In the genomic region with DNA sequence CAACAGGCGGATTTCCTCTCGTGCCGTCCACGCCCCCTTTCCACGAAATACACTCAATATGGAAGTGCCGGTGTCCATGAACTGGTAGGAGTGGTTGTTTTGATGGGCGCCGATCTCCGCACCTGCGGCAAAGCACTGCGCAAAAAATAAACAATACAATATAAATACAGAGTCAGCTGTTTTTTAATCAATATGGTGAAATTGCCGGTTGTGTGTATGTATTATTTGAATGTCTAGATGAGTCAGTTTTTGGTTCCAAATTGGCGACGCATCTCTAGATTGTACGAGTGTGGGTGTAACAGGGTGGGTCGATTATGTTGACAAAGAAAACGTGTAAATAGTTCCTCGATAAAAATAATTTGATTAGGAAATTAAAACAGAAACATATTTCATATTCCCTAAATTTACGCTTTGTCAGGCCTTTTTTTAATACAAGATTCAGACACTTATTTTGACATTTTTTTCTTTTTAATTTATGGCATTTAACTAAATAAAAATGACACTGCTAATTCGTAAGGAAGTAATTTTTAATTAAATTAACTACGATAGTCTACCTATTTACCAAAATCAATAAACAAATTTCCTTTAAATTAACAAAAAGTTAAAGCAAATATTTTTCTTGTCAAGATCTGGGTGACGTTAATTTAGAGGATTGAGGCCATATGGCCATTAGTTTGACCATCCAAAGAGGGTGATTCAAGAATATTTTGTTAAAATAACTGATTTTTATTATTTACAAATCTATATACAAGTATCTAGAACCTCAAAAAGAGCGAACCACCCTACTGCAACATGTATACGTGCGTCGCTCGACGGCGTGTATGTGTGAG, we compare ENCODE assay signal across 1 fruit fly cellular context.
TF ChIP-seq lines count a peak whose summit lies in the region.

No protein-coding gene starts in this region.

TF ChIP-seq in whole organism, embryonic, 481 proteins besides CTCF, POLR2A, EP300 and RAD21 (continued from another document and continues in another):
- TF ChIP-seq amos (GFP tag; IDR thresholded peaks at IDR 0.05; lab: Robert Waterston, UW; ENCODE audit: partially characterized antibody) (no peak), Dip3 (GFP tag; optimal IDR thresholded peaks at IDR 0.05; lab: Kevin White, UChicago) (peak; percentile 68), CG13624 (GFP tag; optimal IDR thresholded peaks at IDR 0.05; lab: Kevin White, UChicago) (peak; percentile 83), Rfx (GFP tag; IDR thresholded peaks at IDR 0.05; lab: Robert Waterston, UW) (peak; percentile 79), Camta (GFP tag; optimal IDR thresholded peaks at IDR 0.05; lab: Kevin White, UChicago) (peak; percentile 81), bsh (GFP tag; optimal IDR thresholded peaks at IDR 0.05; lab: Kevin White, UChicago) (peak; percentile 86 to 88), Hmx (GFP tag; optimal IDR thresholded peaks at IDR 0.05; lab: Kevin White, UChicago) (peak; percentile 79), gsb-n (tag; optimal IDR thresholded peaks at IDR 0.05; lab: Kevin White, UChicago) (peak; percentile 76), ash1 (GFP tag; optimal IDR thresholded peaks at IDR 0.05; lab: Kevin White, UChicago) (no peak), Max (GFP tag; optimal IDR thresholded peaks at IDR 0.05; lab: Kevin White, UChicago) (peak; percentile 90), sug (tag; optimal IDR thresholded peaks at IDR 0.05; lab: Kevin White, UChicago) (peak; percentile 92), vnd (GFP tag; IDR thresholded peaks at IDR 0.05; lab: Robert Waterston, UW; ENCODE audit: partially characterized antibody) (no peak), CG12942 (GFP tag; optimal IDR thresholded peaks at IDR 0.05; lab: Kevin White, UChicago) (peak; percentile 65), zfh2 (GFP tag; optimal IDR thresholded peaks at IDR 0.05; lab: Kevin White, UChicago) (peak; percentile 68), CG31441 (GFP tag; IDR thresholded peaks at IDR 0.05; lab: Robert Waterston, UW) (peak; percentile 93), Elba2 (GFP tag; optimal IDR thresholded peaks at IDR 0.05; lab: Kevin White, UChicago) (no peak), unc-4 (GFP tag; IDR thresholded peaks at IDR 0.05; lab: Robert Waterston, UW; ENCODE audit: partially characterized antibody) (no peak), Mrtf (GFP tag; IDR thresholded peaks at IDR 0.05; lab: Robert Waterston, UW) (peak; percentile 51; the same call in 1 of the 3 replicates), CG2129 (GFP tag; IDR thresholded peaks at IDR 0.05; lab: Robert Waterston, UW; ENCODE audit: partially characterized antibody) (no peak), CG2120 (GFP tag; optimal IDR thresholded peaks at IDR 0.05; lab: Kevin White, UChicago) (peak; percentile 91), Gug (GFP tag; IDR thresholded peaks at IDR 0.05; lab: Robert Waterston, UW) (peak; percentile 18; the same call in 2 of the 4 replicates), CG3407 (GFP tag; optimal IDR thresholded peaks at IDR 0.05; lab: Kevin White, UChicago) (peak; percentile 80), CG15073 (GFP tag; optimal IDR thresholded peaks at IDR 0.05; lab: Kevin White, UChicago) (peak; percentile 54), CG11085 (GFP tag; IDR thresholded peaks at IDR 0.05; lab: Robert Waterston, UW) (peak; percentile 30), NK7.1 (GFP tag; optimal IDR thresholded peaks at IDR 0.05; lab: Kevin White, UChicago) (peak; percentile 64), mld (GFP tag; IDR thresholded peaks at IDR 0.05; lab: Robert Waterston, UW; ENCODE audit: partially characterized antibody) (no peak), lola (GFP tag; optimal IDR thresholded peaks at IDR 0.05; lab: Kevin White, UChicago) (peak in 1 of 3 experiments; percentile 95), CG10959 (GFP tag; IDR thresholded peaks at IDR 0.05; lab: Robert Waterston, UW) (peak; percentile 41; the same call in 1 of the 2 replicates), az2 (GFP tag; optimal IDR thresholded peaks at IDR 0.05; lab: Kevin White, UChicago) (peak; percentile 91), cad (GFP tag; optimal IDR thresholded peaks at IDR 0.05; lab: Kevin White, UChicago) (no peak), jigr1 (GFP tag; IDR thresholded peaks at IDR 0.05; lab: Robert Waterston, UW) (no peak), Myb (GFP tag; optimal IDR thresholded peaks at IDR 0.05; lab: Kevin White, UChicago) (peak; percentile 47), CG6854 (GFP tag; optimal IDR thresholded peaks at IDR 0.05; lab: Kevin White, UChicago) (peak; percentile 92), CG3995 (GFP tag; optimal IDR thresholded peaks at IDR 0.05; lab: Kevin White, UChicago) (peak; percentile 61), CG18476 (GFP tag; optimal IDR thresholded peaks at IDR 0.05; lab: Kevin White, UChicago) (peak; percentile 88), CG9215 (GFP tag; IDR thresholded peaks at IDR 0.05; lab: Robert Waterston, UW) (peak; percentile 72), CG12744 (GFP tag; optimal IDR thresholded peaks at IDR 0.05; lab: Kevin White, UChicago) (peak; percentile 82), tx (GFP tag; optimal IDR thresholded peaks at IDR 0.05; lab: Kevin White, UChicago) (peak; percentile 71), Nf-YB (GFP tag; optimal IDR thresholded peaks at IDR 0.05; lab: Kevin White, UChicago) (peak; percentile 83), Neu2 (GFP tag; optimal IDR thresholded peaks at IDR 0.05; lab: Kevin White, UChicago; ENCODE audit: borderline replicate concordance) (peak; percentile 46), CG4328 (GFP tag; optimal IDR thresholded peaks at IDR 0.05; lab: Kevin White, UChicago) (peak; percentile 93), NC2β (GFP tag; optimal IDR thresholded peaks at IDR 0.05; lab: Kevin White, UChicago) (peak; percentile 32), CG17328 (GFP tag; IDR thresholded peaks at IDR 0.05; lab: Robert Waterston, UW) (peak; percentile 73), CG15011 (GFP tag; optimal IDR thresholded peaks at IDR 0.05; lab: Kevin White, UChicago) (peak; percentile 91), disco-r (GFP tag; optimal IDR thresholded peaks at IDR 0.05; lab: Kevin White, UChicago) (peak; percentile 81), CG10462 (GFP tag; optimal IDR thresholded peaks at IDR 0.05; lab: Kevin White, UChicago) (peak; percentile 78), CG18262 (tag; optimal IDR thresholded peaks at IDR 0.05; lab: Kevin White, UChicago) (peak; percentile 97), CG11093 (GFP tag; IDR thresholded peaks at IDR 0.05; lab: Robert Waterston, UW) (peak; percentile 68; the same call in 2 of the 3 replicates), fd3F (GFP tag; optimal IDR thresholded peaks at IDR 0.05; lab: Kevin White, UChicago) (peak; percentile 83), CG12104 (GFP tag; optimal IDR thresholded peaks at IDR 0.05; lab: Kevin White, UChicago) (peak; percentile 96), fu2 (GFP tag; optimal IDR thresholded peaks at IDR 0.05; lab: Kevin White, UChicago) (peak; percentile 72), klu (GFP tag; IDR thresholded peaks at IDR 0.05; lab: Robert Waterston, UW) (peak; percentile 57), CG3281 (GFP tag; optimal IDR thresholded peaks at IDR 0.05; lab: Kevin White, UChicago) (peak; percentile 96), Deaf1 (tag; optimal IDR thresholded peaks at IDR 0.05; lab: Kevin White, UChicago) (peak; percentile 73), CG7987 (GFP tag; optimal IDR thresholded peaks at IDR 0.05; lab: Kevin White, UChicago) (peak; percentile 34), zen2 (GFP tag; IDR thresholded peaks at IDR 0.05; lab: Robert Waterston, UW; ENCODE audit: partially characterized antibody) (no peak), YL-1 (GFP tag; optimal IDR thresholded peaks at IDR 0.05; lab: Kevin White, UChicago) (no peak), CG17385 (GFP tag; optimal IDR thresholded peaks at IDR 0.05; lab: Kevin White, UChicago) (peak; percentile 92), Fer3 (tag; optimal IDR thresholded peaks at IDR 0.05; lab: Kevin White, UChicago) (peak; percentile 84), hth (optimal IDR thresholded peaks at IDR 0.05; lab: Kevin White, UChicago) (no peak), run (tag; optimal IDR thresholded peaks at IDR 0.05; lab: Kevin White, UChicago) (peak; percentile 88), Xrp1 (GFP tag; IDR thresholded peaks at IDR 0.05; lab: Robert Waterston, UW) (peak; percentile 75), Sin3A (optimal IDR thresholded peaks at IDR 0.05; lab: Kevin White, UChicago) (no peak), eve (GFP tag; optimal IDR thresholded peaks at IDR 0.05; lab: Kevin White, UChicago) (no peak), CG4820 (GFP tag; optimal IDR thresholded peaks at IDR 0.05; lab: Kevin White, UChicago) (peak; percentile 70), pan (optimal IDR thresholded peaks at IDR 0.05; lab: Kevin White, UChicago) (no peak), pan (GFP tag; optimal IDR thresholded peaks at IDR 0.05 in 1 of 2, IDR thresholded peaks at IDR 0.05 in 1 of 2) (peak in 1 of 2 experiments; percentile 73), CG12236 (GFP tag; optimal IDR thresholded peaks at IDR 0.05; lab: Kevin White, UChicago) (peak; percentile 76), Dref (GFP tag; IDR thresholded peaks at IDR 0.05; lab: Robert Waterston, UW) (no peak), CG12769 (tag; optimal IDR thresholded peaks at IDR 0.05; lab: Kevin White, UChicago) (peak; percentile 63), Ptx1 (GFP tag; IDR thresholded peaks at IDR 0.05; lab: Robert Waterston, UW) (peak; percentile 75), CG1024 (GFP tag; IDR thresholded peaks at IDR 0.05; lab: Robert Waterston, UW) (peak; percentile 36), CG8388 (GFP tag; optimal IDR thresholded peaks at IDR 0.05; lab: Kevin White, UChicago) (peak; percentile 87), CG6813 (GFP tag; optimal IDR thresholded peaks at IDR 0.05; lab: Kevin White, UChicago) (peak; percentile 80), BtbVII (GFP tag; optimal IDR thresholded peaks at IDR 0.05; lab: Kevin White, UChicago) (peak; percentile 94), CG7556 (GFP tag; optimal IDR thresholded peaks at IDR 0.05; lab: Kevin White, UChicago) (peak; percentile 98), HmgZ (tag; optimal IDR thresholded peaks at IDR 0.05; lab: Kevin White, UChicago) (peak; percentile 48), Ada2b (GFP tag; IDR thresholded peaks at IDR 0.05; lab: Robert Waterston, UW) (peak; percentile 81), pho (GFP tag; optimal IDR thresholded peaks at IDR 0.05; lab: Kevin White, UChicago) (peak; percentile 87), Kr (GFP tag; optimal IDR thresholded peaks at IDR 0.05; lab: Kevin White, UChicago) (no peak), lab (GFP tag; optimal IDR thresholded peaks at IDR 0.05; lab: Kevin White, UChicago) (peak; percentile 89), CG2712 (tag; optimal IDR thresholded peaks at IDR 0.05; lab: Kevin White, UChicago) (peak; percentile 90), CG8478 (optimal IDR thresholded peaks at IDR 0.05; lab: Kevin White, UChicago) (no peak), pb (GFP tag; optimal IDR thresholded peaks at IDR 0.05; lab: Kevin White, UChicago) (peak; percentile 75), CG7839 (tag; optimal IDR thresholded peaks at IDR 0.05; lab: Kevin White, UChicago) (peak; percentile 94), CG42726 (GFP tag; IDR thresholded peaks at IDR 0.05; lab: Robert Waterston, UW; ENCODE audit: partially characterized antibody) (no peak), gt (GFP tag; IDR thresholded peaks at IDR 0.05; lab: Robert Waterston, UW) (0 out of 2 replicates have a peak, but pooled peaks have one; percentile 22), aop (GFP tag; IDR thresholded peaks at IDR 0.05; lab: Robert Waterston, UW) (no peak), CG5245 (GFP tag; optimal IDR thresholded peaks at IDR 0.05; lab: Kevin White, UChicago) (peak; percentile 64), crol (GFP tag; IDR thresholded peaks at IDR 0.05; lab: Robert Waterston, UW) (no peak), tap (tag; optimal IDR thresholded peaks at IDR 0.05; lab: Kevin White, UChicago) (peak; percentile 87), CG10267 (tag; optimal IDR thresholded peaks at IDR 0.05; lab: Kevin White, UChicago) (peak; percentile 85), CG10431 (GFP tag; optimal IDR thresholded peaks at IDR 0.05; lab: Kevin White, UChicago) (peak; percentile 83), Fer2 (tag; optimal IDR thresholded peaks at IDR 0.05; lab: Kevin White, UChicago) (peak; percentile 79), CG12155 (GFP tag; optimal IDR thresholded peaks at IDR 0.05; lab: Kevin White, UChicago) (peak; percentile 75), Dfd (GFP tag; optimal IDR thresholded peaks at IDR 0.05; lab: Kevin White, UChicago) (no peak), CG18764 (GFP tag; optimal IDR thresholded peaks at IDR 0.05; lab: Kevin White, UChicago) (peak; percentile 62), CG9609 (GFP tag; optimal IDR thresholded peaks at IDR 0.05; lab: Kevin White, UChicago) (peak; percentile 75), Xbp1 (GFP tag; optimal IDR thresholded peaks at IDR 0.05; lab: Kevin White, UChicago) (peak; percentile 87), Abd-B (GFP tag; optimal IDR thresholded peaks at IDR 0.05; lab: Kevin White, UChicago) (peak; percentile 85), Vsx1 (GFP tag; optimal IDR thresholded peaks at IDR 0.05; lab: Kevin White, UChicago) (peak; percentile 82), cwo (GFP tag; optimal IDR thresholded peaks at IDR 0.05; lab: Kevin White, UChicago) (peak; percentile 87), CG9797 (GFP tag; optimal IDR thresholded peaks at IDR 0.05; lab: Kevin White, UChicago) (no peak), wek (GFP tag; optimal IDR thresholded peaks at IDR 0.05; lab: Kevin White, UChicago) (no peak), BEAF-32 (GFP tag; optimal IDR thresholded peaks at IDR 0.05; lab: Kevin White, UChicago) (peak; percentile 1), Bgb (GFP tag; IDR thresholded peaks at IDR 0.05; lab: Robert Waterston, UW; ENCODE audit: partially characterized antibody) (no peak), CG17361 (GFP tag; IDR thresholded peaks at IDR 0.05; lab: Robert Waterston, UW) (peak; percentile 99), CG8924 (tag; optimal IDR thresholded peaks at IDR 0.05; lab: Kevin White, UChicago) (peak; percentile 95), CG15479 (GFP tag; optimal IDR thresholded peaks at IDR 0.05; lab: Kevin White, UChicago) (no peak), CG33213 (GFP tag; optimal IDR thresholded peaks at IDR 0.05; lab: Kevin White, UChicago) (no peak), so (GFP tag; IDR thresholded peaks at IDR 0.05; lab: Robert Waterston, UW) (peak; percentile 80), Chrac-16 (GFP tag; optimal IDR thresholded peaks at IDR 0.05; lab: Kevin White, UChicago) (peak; percentile 78), chinmo (GFP tag; IDR thresholded peaks at IDR 0.05; lab: Robert Waterston, UW; ENCODE audit: partially characterized antibody) (no peak), nerfin-1 (tag; optimal IDR thresholded peaks at IDR 0.05; lab: Kevin White, UChicago) (peak; percentile 86), CG10321 (GFP tag; IDR thresholded peaks at IDR 0.05; lab: Robert Waterston, UW) (no peak), otp (GFP tag; IDR thresholded peaks at IDR 0.05; lab: Robert Waterston, UW) (peak; percentile 60; the same call in 1 of the 3 replicates), Sry-β (GFP tag; optimal IDR thresholded peaks at IDR 0.05; lab: Kevin White, UChicago) (peak; percentile 73), fd102C (GFP tag; optimal IDR thresholded peaks at IDR 0.05; lab: Kevin White, UChicago) (no peak), CrebB (tag; optimal IDR thresholded peaks at IDR 0.05; lab: Kevin White, UChicago) (peak; percentile 29)
